Fruit fly (Drosophila melanogaster): ENCODE results near the gene sn.

Gene sn

dm6 chrX:7920081-7920688 lies 43.6 kb upstream of the sn start, which contains the start of the genes hdm and Ykt6 (continued):
- TF ChIP-seq Lpt (GFP tag; optimal IDR thresholded peaks at IDR 0.05) = no peak
- TF ChIP-seq schlank (tag; optimal IDR thresholded peaks at IDR 0.05) = peak; percentile 64
- peak; percentile 70 for TF ChIP-seq CG10366 (GFP tag; IDR thresholded peaks at IDR 0.05)
- no peak for TF ChIP-seq CG3838 (GFP tag; optimal IDR thresholded peaks at IDR 0.05)
- TF ChIP-seq her (GFP tag; optimal IDR thresholded peaks at IDR 0.05) = peak; percentile 87
- peak; percentile 76 for TF ChIP-seq pho (GFP tag; optimal IDR thresholded peaks at IDR 0.05)
- peak; percentile 75 for TF ChIP-seq ap (GFP tag; IDR thresholded peaks at IDR 0.05)
- peak; percentile 55 for TF ChIP-seq CG2875 (GFP tag; optimal IDR thresholded peaks at IDR 0.05)
- peak; percentile 8 for TF ChIP-seq CG31388 (GFP tag; optimal IDR thresholded peaks at IDR 0.05)
- TF ChIP-seq CG8290 (GFP tag; optimal IDR thresholded peaks at IDR 0.05) = peak; percentile 68
- TF ChIP-seq CG8290 (tag; optimal IDR thresholded peaks at IDR 0.05) = peak in 1 of 2 experiments; percentile 14
- no peak for TF ChIP-seq CG7745 (tag; optimal IDR thresholded peaks at IDR 0.05)
- TF ChIP-seq CG9817 (tag; optimal IDR thresholded peaks at IDR 0.05) = peak; percentile 72
- TF ChIP-seq Hmx (GFP tag; optimal IDR thresholded peaks at IDR 0.05) = peak; percentile 45
- TF ChIP-seq Xbp1 (GFP tag; optimal IDR thresholded peaks at IDR 0.05) = peak; percentile 83
- TF ChIP-seq chm (GFP tag; IDR thresholded peaks at IDR 0.05) = no peak; the same call in 1 of the 2 replicates
- no peak for TF ChIP-seq tap (tag; optimal IDR thresholded peaks at IDR 0.05)
- TF ChIP-seq CG13424 (tag; optimal IDR thresholded peaks at IDR 0.05) = peak; percentile 82
- peak; percentile 70 for TF ChIP-seq Drgx (GFP tag; IDR thresholded peaks at IDR 0.05)
- TF ChIP-seq Tbp (GFP tag; optimal IDR thresholded peaks at IDR 0.05) = no peak
- TF ChIP-seq Trl (optimal IDR thresholded peaks at IDR 0.05) = no peak
- TF ChIP-seq Trl (GFP tag; optimal IDR thresholded peaks at IDR 0.05) = peak; percentile 84
- TF ChIP-seq CG6689 (GFP tag; IDR thresholded peaks at IDR 0.05) = peak; percentile 77
- TF ChIP-seq CG3065 (GFP tag; optimal IDR thresholded peaks at IDR 0.05) = peak; percentile 38
- TF ChIP-seq CG31365 (tag; optimal IDR thresholded peaks at IDR 0.05) = peak; percentile 36
- peak; percentile 56 for TF ChIP-seq cato (GFP tag; optimal IDR thresholded peaks at IDR 0.05; ENCODE audit: borderline replicate concordance)
- TF ChIP-seq en (GFP tag; optimal IDR thresholded peaks at IDR 0.05) = peak; percentile 58
- no peak for TF ChIP-seq Asciz (GFP tag; optimal IDR thresholded peaks at IDR 0.05)
- no peak for TF ChIP-seq hkb (optimal IDR thresholded peaks at IDR 0.05)
- peak; percentile 87 for TF ChIP-seq hkb (GFP tag; IDR thresholded peaks at IDR 0.05)
- TF ChIP-seq NfI (GFP tag; optimal IDR thresholded peaks at IDR 0.05) = peak; percentile 63
- TF ChIP-seq CG6654 (GFP tag; optimal IDR thresholded peaks at IDR 0.05) = no peak
- peak; percentile 68 to 81 for TF ChIP-seq chif (GFP tag; optimal IDR thresholded peaks at IDR 0.05)
- peak; percentile 68 for TF ChIP-seq CG11093 (GFP tag; IDR thresholded peaks at IDR 0.05)
- TF ChIP-seq fd102C (GFP tag; optimal IDR thresholded peaks at IDR 0.05) = no peak
- TF ChIP-seq ssp (GFP tag; IDR thresholded peaks at IDR 0.05) = peak; percentile 64
- TF ChIP-seq sr (GFP tag; IDR thresholded peaks at IDR 0.05) = 0 out of 3 replicates have a peak, but pooled peaks have one; percentile 9
- TF ChIP-seq psq (GFP tag; optimal IDR thresholded peaks at IDR 0.05) = peak; percentile 43
- peak; percentile 98 for TF ChIP-seq Ets65A (GFP tag)
- TF ChIP-seq ato (GFP tag; IDR thresholded peaks at IDR 0.05; ENCODE audit: partially characterized antibody) = peak; percentile 86
- peak; percentile 78 for TF ChIP-seq CoRest (tag; optimal IDR thresholded peaks at IDR 0.05)
- no peak for TF ChIP-seq CG4707 (GFP tag; optimal IDR thresholded peaks at IDR 0.05)
- peak; percentile 98 for TF ChIP-seq CG13287 (GFP tag; IDR thresholded peaks at IDR 0.05; ENCODE audit: partially characterized antibody)
- peak; percentile 95 for TF ChIP-seq Bgb (GFP tag; IDR thresholded peaks at IDR 0.05; ENCODE audit: partially characterized antibody)
- TF ChIP-seq CG11504 (tag; optimal IDR thresholded peaks at IDR 0.05) = no peak
- no peak for TF ChIP-seq pan (optimal IDR thresholded peaks at IDR 0.05)
- peak in 1 of 2 experiments; percentile 81 for TF ChIP-seq pan (GFP tag; optimal IDR thresholded peaks at IDR 0.05 in 1 of 2, IDR thresholded peaks at IDR 0.05 in 1 of 2)
- peak; percentile 42 for TF ChIP-seq stwl (tag; optimal IDR thresholded peaks at IDR 0.05)
- TF ChIP-seq repo (GFP tag; optimal IDR thresholded peaks at IDR 0.05) = peak; percentile 52
- peak; percentile 85 for TF ChIP-seq Atf6 (GFP tag; IDR thresholded peaks at IDR 0.05)
- TF ChIP-seq CG42726 (GFP tag; IDR thresholded peaks at IDR 0.05; ENCODE audit: partially characterized antibody) = peak; percentile 86

Data from whole organism, embryonic.